Worm (Caenorhabditis elegans) whole organism, midembryonic: Measurements from ENCODE around the gene E02H9.1.
"Not testable (repeated sequence)": the region's sequence is repeated elsewhere in the genome, so short reads cannot be mapped to it uniquely, and the experiment has no call there.

Source experiments
- T22C8.4 ChIP-seq: fragments of 200-800 bp; sonication (Bioruptor generic); IDR thresholded peaks from 2 replicates; pipeline ENCODE4 v1.3.6; 2022; ENCODE audit warnings: missing genetic modification characterization, missing compliant biosample characterization
- cog-1 ChIP-seq: sonication (generic microtip); optimal IDR thresholded peaks from 2 replicates; lab custom pipeline; 2016; ENCODE audit warnings: missing genetic modification characterization, missing compliant biosample characterization
- flt-1 ChIP-seq: fragments of 200-800 bp; sonication (Bioruptor generic); IDR thresholded peaks from 2 replicates; pipeline ENCODE4 v1.3.6; 2022; ENCODE audit warnings: missing genetic modification characterization, missing compliant biosample characterization
- klf-2 ChIP-seq: fragments of 200-800 bp; sonication (Bioruptor generic); conservative IDR thresholded peaks from 2 replicates; pipeline ENCODE4 v1.3.6; 2022; ENCODE audit warnings: missing genetic modification reagents, missing genetic modification characterization, missing compliant biosample characterization
- med-1 ChIP-seq: sonication (generic microtip); optimal IDR thresholded peaks from 2 replicates; lab custom pipeline; 2017; ENCODE audit warnings: missing genetic modification characterization, mild to moderate bottlenecking, missing compliant biosample characterization, antibody characterized with exemption, missing genetic modification reagents; ENCODE audit not compliant: insufficient read depth
- ref-1 ChIP-seq: fragments of 200-800 bp; sonication (Bioruptor generic); conservative IDR thresholded peaks from 2 replicates; pipeline ENCODE4 v1.3.6; 2022; ENCODE audit warnings: missing genetic modification reagents, missing genetic modification characterization, missing compliant biosample characterization
- tab-1 ChIP-seq: fragments of 200-800 bp; sonication (Bioruptor generic); IDR thresholded peaks from 2 replicates; pipeline ENCODE4 v1.3.6; 2022; ENCODE audit warnings: missing genetic modification characterization, missing compliant biosample characterization
- ztf-23 ChIP-seq: fragments of 200-800 bp; sonication (Bioruptor generic); IDR thresholded peaks from 2 replicates; pipeline ENCODE4 v1.3.6; 2022; ENCODE audit warnings: missing genetic modification reagents, missing genetic modification characterization, missing compliant biosample characterization
- ztf-29 ChIP-seq: fragments of 200-800 bp; sonication (Bioruptor generic); IDR thresholded peaks from 2 replicates; pipeline ENCODE4 v1.3.6; 2022; ENCODE audit warnings: missing genetic modification reagents, missing genetic modification characterization, missing compliant biosample characterization

Gene E02H9.1

ce11 chrIII:2445574-2446259, 22.6 kb upstream of the E02H9.1 start, which contains the start of the genes E02H9.7 and klo-2:
Gene E02H9.7, minus strand, starts transcription at chrIII:2445674.
Gene klo-2, plus strand, starts transcription at chrIII:2446209.
- TF ChIP-seq flt-1 (GFP tag; lab: Robert Waterston, UW) = no peak
- TF ChIP-seq ztf-23 (GFP tag; lab: Robert Waterston, UW) = no peak
- TF ChIP-seq ref-1 (GFP tag; lab: Robert Waterston, UW) = no peak
- no peak for TF ChIP-seq ztf-29 (GFP tag; lab: Robert Waterston, UW)
- no peak for TF ChIP-seq klf-2 (GFP tag; lab: Robert Waterston, UW)
- TF ChIP-seq T22C8.4 (GFP tag; lab: Robert Waterston, UW) = no peak
- TF ChIP-seq cog-1 = no peak
- TF ChIP-seq med-1 = no peak
- TF ChIP-seq tab-1 (GFP tag; lab: Robert Waterston, UW) = no peak

- TF ChIP-seq tab-1 (GFP tag; lab: Robert Waterston, UW) = no peak
- TF ChIP-seq med-1 = no peak
Observed at ce11 chrIII:2454757-2455306, 13.5 kb upstream of the E02H9.1 start, which contains the start of gene nhr-121. Gene nhr-121, minus strand, starts transcription at chrIII:2454807.

DNA sequence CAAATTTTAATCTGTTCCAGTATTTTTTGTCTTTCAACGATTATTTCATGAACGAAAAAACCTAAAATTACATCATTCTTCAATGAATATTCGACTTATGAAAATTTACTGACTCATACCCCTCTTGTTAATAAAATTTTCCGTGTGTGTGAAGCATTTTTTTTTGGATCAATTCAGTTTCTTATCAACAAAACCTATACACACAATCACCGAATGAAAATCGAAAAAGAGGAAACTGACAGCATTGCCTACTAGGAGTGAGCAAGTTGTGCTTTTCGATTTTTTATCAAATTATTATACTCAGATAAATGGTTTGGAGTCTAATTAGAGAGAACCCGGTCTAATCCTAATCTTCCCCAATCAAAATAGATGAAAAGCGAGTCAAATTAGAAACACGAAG, 9.5 kb upstream of the E02H9.1 start, which contains the start of gene E02H9.3:
Gene E02H9.3 (plus strand): TSS at position 301 of the 400 bp plus-strand sequence.
- TF ChIP-seq T22C8.4 (GFP tag; lab: Robert Waterston, UW); cog-1; klf-2 (GFP tag; lab: Robert Waterston, UW): not testable (repeated sequence)

DNA sequence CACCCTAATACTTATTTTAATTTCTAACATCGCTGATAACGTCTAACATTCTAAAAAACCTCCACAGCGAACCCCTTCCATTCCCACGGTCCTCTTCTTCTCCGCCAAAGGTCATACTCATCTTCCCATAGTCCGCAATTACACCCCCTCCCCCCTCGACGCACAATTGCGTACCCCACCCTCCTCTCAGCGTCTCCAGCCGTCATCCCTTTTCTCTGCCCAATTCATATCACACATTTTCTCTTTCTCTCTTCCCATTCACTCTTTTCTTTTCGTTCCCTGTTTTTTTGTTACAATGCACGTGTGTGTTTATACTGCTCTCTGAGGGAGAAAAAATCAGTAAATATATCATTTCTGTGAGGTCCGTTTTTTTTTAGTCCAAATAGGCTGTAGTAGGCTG, 3.6 kb downstream of the E02H9.1 start:
- TF ChIP-seq T22C8.4 (GFP tag; lab: Robert Waterston, UW) (no peak), ztf-29 (GFP tag; lab: Robert Waterston, UW) (no peak), med-1 (no peak), tab-1 (GFP tag; lab: Robert Waterston, UW) (no peak), klf-2 (GFP tag; lab: Robert Waterston, UW) (no peak), ztf-23 (GFP tag; lab: Robert Waterston, UW) (0 out of 2 replicates have a peak, but pooled peaks have one; percentile 20), cog-1 (no peak), flt-1 (GFP tag; lab: Robert Waterston, UW) (peak; percentile 78), ref-1 (GFP tag; lab: Robert Waterston, UW) (no peak)

- TF ChIP-seq ztf-23 (GFP tag; lab: Robert Waterston, UW) = no peak
- TF ChIP-seq ztf-29 (GFP tag; lab: Robert Waterston, UW) = no peak
- no peak for TF ChIP-seq ref-1 (GFP tag; lab: Robert Waterston, UW)
- TF ChIP-seq flt-1 (GFP tag; lab: Robert Waterston, UW) = no peak
- no peak for TF ChIP-seq tab-1 (GFP tag; lab: Robert Waterston, UW)
- TF ChIP-seq med-1 = no peak
- TF ChIP-seq klf-2 (GFP tag; lab: Robert Waterston, UW) = no peak
- no peak for TF ChIP-seq cog-1
Observed at ce11 chrIII:2473554-2473953, 5.3 kb downstream of the E02H9.1 start, which contains the start of gene smg-6. Gene smg-6, plus strand, starts transcription at chrIII:2473854.

ce11 chrIII:2474781-2475180, 6.5 kb downstream of the E02H9.1 start:
- TF ChIP-seq tab-1 (GFP tag; lab: Robert Waterston, UW) (no peak), T22C8.4 (GFP tag; lab: Robert Waterston, UW) (no peak), ref-1 (GFP tag; lab: Robert Waterston, UW) (no peak), cog-1 (no peak), klf-2 (GFP tag; lab: Robert Waterston, UW) (no peak), flt-1 (GFP tag; lab: Robert Waterston, UW) (no peak), ztf-29 (GFP tag; lab: Robert Waterston, UW) (no peak), ztf-23 (GFP tag; lab: Robert Waterston, UW) (no peak), med-1 (no peak)

DNA sequence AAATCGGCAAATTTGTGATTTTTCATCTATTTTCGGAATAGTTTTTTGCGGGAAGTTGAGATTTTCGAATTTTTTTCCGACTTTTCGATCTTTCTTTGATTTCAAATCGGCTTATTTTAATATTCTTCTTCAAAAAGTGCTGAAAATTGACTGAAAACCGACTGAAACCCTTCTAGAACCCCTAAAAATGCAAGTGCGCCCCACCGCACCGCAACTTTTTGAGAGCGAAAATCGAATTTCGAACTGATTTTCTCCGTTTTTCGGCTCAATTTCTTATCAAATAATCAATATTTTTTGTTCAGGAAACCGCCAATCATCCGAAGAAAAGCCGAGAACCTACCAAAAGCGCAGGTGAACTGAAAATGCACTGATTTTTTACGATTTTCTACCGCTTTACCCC, 9.0 kb downstream of the E02H9.1 start:
- no peak for TF ChIP-seq med-1
- no peak for TF ChIP-seq cog-1
- TF ChIP-seq ztf-29 (GFP tag; lab: Robert Waterston, UW) = no peak
- no peak for TF ChIP-seq ref-1 (GFP tag; lab: Robert Waterston, UW)
- TF ChIP-seq flt-1 (GFP tag; lab: Robert Waterston, UW) = no peak
- no peak for TF ChIP-seq T22C8.4 (GFP tag; lab: Robert Waterston, UW)

ce11 chrIII:2478605-2479004, 10.3 kb downstream of the E02H9.1 start:
- no peak for TF ChIP-seq klf-2 (GFP tag; lab: Robert Waterston, UW)
- TF ChIP-seq T22C8.4 (GFP tag; lab: Robert Waterston, UW) = peak; percentile 70

- no peak for TF ChIP-seq flt-1 (GFP tag; lab: Robert Waterston, UW)
- TF ChIP-seq tab-1 (GFP tag; lab: Robert Waterston, UW) = no peak
- TF ChIP-seq klf-2 (GFP tag; lab: Robert Waterston, UW) = no peak
- no peak for TF ChIP-seq ztf-23 (GFP tag; lab: Robert Waterston, UW)
- TF ChIP-seq ztf-29 (GFP tag; lab: Robert Waterston, UW) = no peak
- TF ChIP-seq cog-1 = no peak
- no peak for TF ChIP-seq med-1
- no peak for TF ChIP-seq T22C8.4 (GFP tag; lab: Robert Waterston, UW)
- TF ChIP-seq ref-1 (GFP tag; lab: Robert Waterston, UW) = no peak
Observed at ce11 chrIII:2482171-2482570, 13.9 kb downstream of the E02H9.1 start.

ce11 chrIII:2482754-2483153, 14.5 kb downstream of the E02H9.1 start:
- TF ChIP-seq T22C8.4 (GFP tag; lab: Robert Waterston, UW) = peak; percentile 73
- no peak for TF ChIP-seq ref-1 (GFP tag; lab: Robert Waterston, UW)
- TF ChIP-seq klf-2 (GFP tag; lab: Robert Waterston, UW) = no peak
